Fruit fly (Drosophila melanogaster) S2 (cell line): ENCODE measurements around the gene CG34375.

Source experiments
- CG8478 ChIP-seq: fragments of >200 bp; optimal IDR thresholded peaks from 2 replicates; lab custom pipeline; 2018
- CTCF ChIP-seq, 2 experiments: fragments of >200 bp; optimal IDR thresholded peaks; 2 replicates each; lab custom pipeline; 2018

dm6 chr3R:22965220-22965619 lies 45.1 kb downstream of the CG34375 start:
- TF ChIP-seq CG8478 (lab: Kevin White, UChicago) (no peak), CTCF (optimal IDR thresholded peaks at IDR 0.05; lab: Kevin White, UChicago) (peak; percentile 64 to 71)
